Fruit fly (Drosophila melanogaster): ENCODE measurements around the gene CG32576.

Gene CG32576

DNA sequence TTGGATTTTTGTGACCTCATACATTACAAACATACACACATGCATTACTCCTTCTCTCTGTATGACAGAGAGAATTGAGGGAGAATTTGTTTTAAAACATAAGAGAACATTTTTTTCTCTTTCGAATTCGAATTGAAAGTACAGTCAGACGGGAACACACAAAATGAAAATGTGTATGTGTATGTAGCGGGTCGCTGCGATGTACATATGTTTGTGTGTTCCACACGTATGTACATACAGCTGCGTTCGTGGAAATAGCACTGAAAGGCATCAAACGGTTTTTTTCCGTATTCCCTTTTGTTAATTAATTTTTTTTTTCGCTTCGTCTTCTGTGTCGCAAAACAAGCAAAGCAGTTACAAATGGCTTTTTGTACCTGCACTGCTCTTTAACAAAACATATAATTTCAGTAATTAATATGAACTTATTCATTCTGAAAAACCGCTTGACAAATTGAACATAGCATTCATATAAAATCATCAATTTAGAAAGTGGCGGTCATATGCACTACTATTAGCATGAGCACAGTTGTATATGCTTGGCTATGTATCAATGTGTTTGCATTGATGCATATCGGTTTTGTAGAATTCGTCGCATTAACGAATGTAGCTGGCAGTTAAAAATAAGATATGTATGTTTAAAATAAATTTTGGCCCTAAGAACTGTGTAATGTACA lies 44.4 kb upstream of the CG32576 start (continued):
- no peak for TF ChIP-seq mld (GFP tag; IDR thresholded peaks at IDR 0.05; ENCODE audit: partially characterized antibody)
- TF ChIP-seq croc (GFP tag; conservative IDR thresholded peaks at IDR 0.05) = peak; percentile 92
- peak; percentile 94 for TF ChIP-seq CG2202 (tag; optimal IDR thresholded peaks at IDR 0.05)
- TF ChIP-seq CG1024 (GFP tag; IDR thresholded peaks at IDR 0.05) = peak; percentile 61
- TF ChIP-seq Nf-YA (GFP tag; IDR thresholded peaks at IDR 0.05) = peak; percentile 86
- TF ChIP-seq CG33557 (GFP tag; optimal IDR thresholded peaks at IDR 0.05) = peak; percentile 96
- peak; percentile 94 for TF ChIP-seq so (GFP tag; IDR thresholded peaks at IDR 0.05)
- TF ChIP-seq CG11093 (GFP tag; IDR thresholded peaks at IDR 0.05) = peak; percentile 93
- TF ChIP-seq Rfx (GFP tag; IDR thresholded peaks at IDR 0.05) = peak; percentile 93
- peak; percentile 88 for TF ChIP-seq Vsx1 (GFP tag; optimal IDR thresholded peaks at IDR 0.05)
- TF ChIP-seq Dfd (GFP tag; optimal IDR thresholded peaks at IDR 0.05) = no peak
- peak; percentile 97 for TF ChIP-seq CG31441 (GFP tag; IDR thresholded peaks at IDR 0.05)
- TF ChIP-seq peb (GFP tag; IDR thresholded peaks at IDR 0.05) = peak; percentile 82
- peak; percentile 93 for TF ChIP-seq CG4854 (GFP tag; optimal IDR thresholded peaks at IDR 0.05)
- peak; percentile 88 for TF ChIP-seq CG4707 (GFP tag; optimal IDR thresholded peaks at IDR 0.05)
- peak; percentile 71 to 84 for TF ChIP-seq Trl (optimal IDR thresholded peaks at IDR 0.05)
- peak; percentile 95 for TF ChIP-seq Trl (GFP tag; optimal IDR thresholded peaks at IDR 0.05)
- peak; percentile 95 for TF ChIP-seq Sox102F (GFP tag; optimal IDR thresholded peaks at IDR 0.05)
- TF ChIP-seq Usf (GFP tag; optimal IDR thresholded peaks at IDR 0.05) = peak; percentile 92
- TF ChIP-seq CG4282 (GFP tag; optimal IDR thresholded peaks at IDR 0.05) = peak; percentile 70
- no peak for TF ChIP-seq CG6791 (GFP tag; IDR thresholded peaks at IDR 0.05; ENCODE audit: partially characterized antibody)
- peak; percentile 83 for TF ChIP-seq CG5245 (GFP tag; optimal IDR thresholded peaks at IDR 0.05)
- TF ChIP-seq dmrt99B (tag; optimal IDR thresholded peaks at IDR 0.05) = peak; percentile 98
- peak; percentile 73 for TF ChIP-seq ap (GFP tag; IDR thresholded peaks at IDR 0.05)
- peak; percentile 93 for TF ChIP-seq ems (GFP tag; optimal IDR thresholded peaks at IDR 0.05)
- peak; percentile 85 for TF ChIP-seq Rx (GFP tag; IDR thresholded peaks at IDR 0.05)
- TF ChIP-seq CG13296 (GFP tag; optimal IDR thresholded peaks at IDR 0.05) = peak; percentile 98
- TF ChIP-seq CG9797 (GFP tag; optimal IDR thresholded peaks at IDR 0.05) = peak; percentile 49
- peak; percentile 93 for TF ChIP-seq CG3407 (GFP tag; optimal IDR thresholded peaks at IDR 0.05)
- peak; percentile 93 for TF ChIP-seq sima (GFP tag; optimal IDR thresholded peaks at IDR 0.05)
- TF ChIP-seq ftz-f1 (GFP tag; optimal IDR thresholded peaks at IDR 0.05) = no peak
- peak; percentile 90 for TF ChIP-seq danr (GFP tag; IDR thresholded peaks at IDR 0.05)
- TF ChIP-seq CG12942 (GFP tag; optimal IDR thresholded peaks at IDR 0.05) = peak; percentile 89
- peak; percentile 93 for TF ChIP-seq kah (GFP tag; optimal IDR thresholded peaks at IDR 0.05)
- TF ChIP-seq ATbp (GFP tag; optimal IDR thresholded peaks at IDR 0.05) = peak; percentile 94
- peak; percentile 94 for TF ChIP-seq fd3F (GFP tag; optimal IDR thresholded peaks at IDR 0.05)
- TF ChIP-seq Bgb (GFP tag; IDR thresholded peaks at IDR 0.05; ENCODE audit: partially characterized antibody) = no peak
- TF ChIP-seq Max (GFP tag; optimal IDR thresholded peaks at IDR 0.05) = peak; percentile 97
- no peak for TF ChIP-seq Lpt (GFP tag; optimal IDR thresholded peaks at IDR 0.05)
- TF ChIP-seq crc (GFP tag; optimal IDR thresholded peaks at IDR 0.05) = peak; percentile 96
- TF ChIP-seq CG13287 (GFP tag; IDR thresholded peaks at IDR 0.05; ENCODE audit: partially characterized antibody) = no peak; the same call in 1 of the 2 replicates
- TF ChIP-seq ERR (GFP tag; optimal IDR thresholded peaks at IDR 0.05) = peak; percentile 89
- peak; percentile 97 for TF ChIP-seq org-1 (GFP tag; optimal IDR thresholded peaks at IDR 0.05)
- TF ChIP-seq mirr (GFP tag; optimal IDR thresholded peaks at IDR 0.05) = peak; percentile 96
- TF ChIP-seq Jarid2 (GFP tag; optimal IDR thresholded peaks at IDR 0.05) = peak; percentile 83
- TF ChIP-seq bigmax (GFP tag; optimal IDR thresholded peaks at IDR 0.05) = peak; percentile 61
- peak; percentile 67; the same call in 1 of the 3 replicates for TF ChIP-seq C15 (GFP tag; IDR thresholded peaks at IDR 0.05)
- TF ChIP-seq CG11723 (GFP tag; optimal IDR thresholded peaks at IDR 0.05) = peak; percentile 94
- peak; percentile 57 for TF ChIP-seq HLHmδ (GFP tag; optimal IDR thresholded peaks at IDR 0.05)
- peak; percentile 92 for TF ChIP-seq CG1792 (GFP tag; optimal IDR thresholded peaks at IDR 0.05)
